Worm (Caenorhabditis elegans) whole organism, L1 larva: ENCODE data around the gene sup-36.
A peak's percentile ranks its signal among the peaks of the same experiment; 100 is the strongest.
"Not testable (repeated sequence)": the region's sequence is repeated elsewhere in the genome, so short reads cannot be mapped to it uniquely, and the experiment has no call there.

Experiments used
- C34B4.2 ChIP-seq: sonication (generic microtip); optimal IDR thresholded peaks from 2 replicates; lab custom pipeline; 2017; ENCODE audit warnings: mild to moderate bottlenecking, missing genetic modification characterization, missing compliant biosample characterization
- blmp-1 ChIP-seq: fragments of 150-350 bp; optimal IDR thresholded peaks from 2 replicates; lab custom pipeline; 2014; ENCODE audit warnings: missing biosample characterization, missing genetic modification characterization
- ceh-88 ChIP-seq: fragments of 200-800 bp; sonication (Bioruptor generic); IDR thresholded peaks from 2 replicates; pipeline ENCODE4 v1.3.6; 2022; ENCODE audit warnings: missing genetic modification characterization, missing compliant biosample characterization
- efl-1 ChIP-seq, 4 experiments: fragments of 150-350 bp; optimal IDR thresholded peaks in 3 of 4; peaks in 1 of 4; 1 replicate in 1 of 4; 2 replicates in 3 of 4; lab custom pipeline; 2014; ENCODE audit warnings: missing biosample characterization in 2 of 4, missing genetic modification characterization in 2 of 4, missing genetic modification reagents in 2 of 4
- egl-27 ChIP-seq, 2 experiments: fragments of 150-350 bp in 1 of 2; sonication (generic microtip); optimal IDR thresholded peaks; 3 replicates each; lab custom pipeline; 2017 to 2018; ENCODE audit warnings: missing biosample characterization in 2 of 2, missing genetic modification characterization in 2 of 2, missing genetic modification reagents in 2 of 2
- elt-2 ChIP-seq: sonication (generic microtip); optimal IDR thresholded peaks from 2 replicates; lab custom pipeline; 2016; ENCODE audit warnings: missing genetic modification characterization, mild to moderate bottlenecking, inconsistent platforms, missing compliant biosample characterization, missing genetic modification reagents
- fkh-10 ChIP-seq: sonication (generic microtip); optimal IDR thresholded peaks from 2 replicates; lab custom pipeline; 2017; ENCODE audit warnings: missing biosample characterization, missing genetic modification reagents, missing genetic modification characterization
- fkh-4 ChIP-seq: sonication (generic microtip); optimal IDR thresholded peaks from 2 replicates; lab custom pipeline; 2016; ENCODE audit warnings: missing compliant biosample characterization, missing genetic modification characterization, borderline replicate concordance
- fkh-8 ChIP-seq: sonication (generic microtip); optimal IDR thresholded peaks from 2 replicates; lab custom pipeline; 2016; ENCODE audit warnings: mild to moderate bottlenecking, missing genetic modification characterization, missing compliant biosample characterization
- fos-1 ChIP-seq: fragments of 150-350 bp; optimal IDR thresholded peaks from 2 replicates; lab custom pipeline; 2014; ENCODE audit warnings: missing biosample characterization, missing genetic modification characterization
- grh-1 ChIP-seq: fragments of 200-800 bp; sonication (Bioruptor generic); IDR thresholded peaks from 2 replicates; pipeline ENCODE4 v1.3.6; 2022; ENCODE audit warnings: missing genetic modification reagents, missing genetic modification characterization, missing compliant biosample characterization
- hlh-4 ChIP-seq: sonication (generic microtip); optimal IDR thresholded peaks from 2 replicates; lab custom pipeline; 2016; ENCODE audit warnings: mild to moderate bottlenecking, missing genetic modification characterization, missing compliant biosample characterization
- lin-13 ChIP-seq: fragments of 150-350 bp; optimal IDR thresholded peaks from 2 replicates; lab custom pipeline; 2014; ENCODE audit warnings: missing biosample characterization, missing genetic modification reagents, missing genetic modification characterization
- mab-9 ChIP-seq: fragments of 200-800 bp; sonication (Bioruptor generic); IDR thresholded peaks from 2 replicates; pipeline ENCODE4 v1.3.6; 2022; ENCODE audit warnings: missing genetic modification reagents, missing genetic modification characterization, missing compliant biosample characterization
- nhr-28 ChIP-seq: fragments of 150-350 bp; optimal IDR thresholded peaks from 2 replicates; lab custom pipeline; 2014; ENCODE audit warnings: missing biosample characterization, missing genetic modification characterization
- nhr-85 ChIP-seq: sonication (generic microtip); peaks from one replicate; lab custom pipeline; 2016; ENCODE audit warnings: missing genetic modification characterization, inconsistent platforms, missing compliant biosample characterization
- sox-4 ChIP-seq: sonication (generic microtip); optimal IDR thresholded peaks from 2 replicates; lab custom pipeline; 2016; ENCODE audit warnings: missing genetic modification characterization, missing compliant biosample characterization
- sup-37 ChIP-seq: fragments of 200-800 bp; sonication (Bioruptor generic); optimal IDR thresholded peaks from 2 replicates; lab custom pipeline; 2018; ENCODE audit warnings: mild to moderate bottlenecking, missing genetic modification characterization, missing compliant biosample characterization
- unc-130 ChIP-seq: fragments of 150-350 bp; optimal IDR thresholded peaks from 2 replicates; lab custom pipeline; 2017; ENCODE audit warnings: missing biosample characterization, missing genetic modification characterization, inconsistent platforms
- xbp-1 ChIP-seq: sonication (generic microtip); optimal IDR thresholded peaks from 2 replicates; lab custom pipeline; 2016; ENCODE audit warnings: missing genetic modification characterization, missing compliant biosample characterization

The sup-36 gene

DNA sequence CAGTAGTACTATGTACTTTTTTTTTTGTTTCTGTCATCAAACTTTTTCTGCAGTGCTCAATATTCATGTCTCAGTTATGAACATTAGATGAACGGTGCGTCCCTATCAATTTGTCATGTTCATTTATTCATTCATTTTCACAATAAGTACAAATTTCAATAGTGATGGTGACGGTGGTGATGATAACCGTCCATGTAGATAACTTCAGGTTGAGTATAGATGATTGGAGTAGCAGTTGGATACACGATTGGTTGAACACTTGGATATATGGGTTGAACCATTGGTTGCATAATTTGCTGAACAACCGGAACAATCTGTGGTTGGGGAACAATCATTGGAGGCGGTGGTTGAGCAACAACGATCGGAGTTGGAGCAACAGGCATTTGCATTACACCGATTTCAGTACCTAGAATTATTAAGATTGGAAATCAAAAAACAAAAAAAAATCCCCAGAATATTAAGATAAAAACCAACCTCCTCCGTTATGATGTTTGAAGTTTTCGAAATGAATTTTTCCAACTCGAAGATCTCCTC lies 13.3 kb upstream of the sup-36 start:
- TF ChIP-seq hlh-4 (no peak), fkh-8 (tag; lab: Kevin White, UChicago) (no peak), fkh-4 (tag; lab: Kevin White, UChicago) (no peak)

DNA sequence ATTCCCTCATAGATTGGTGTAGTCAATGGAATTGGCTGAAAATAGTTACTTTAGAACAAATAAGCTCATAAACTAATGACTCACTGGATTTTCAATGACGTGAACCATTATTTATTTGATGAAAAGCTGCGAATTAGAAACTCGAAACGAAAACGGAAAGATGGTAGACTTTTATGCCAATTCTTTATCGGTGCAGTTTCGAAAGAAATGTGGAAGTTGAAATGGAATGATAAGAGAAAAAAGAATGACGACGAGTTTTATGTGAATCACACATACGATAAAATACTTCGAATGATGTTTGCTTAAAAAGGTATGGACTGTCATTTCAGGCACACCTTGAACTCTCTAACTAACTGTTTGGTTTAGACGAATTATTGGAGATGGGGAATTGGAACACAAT lies 11.4 kb upstream of the sup-36 start, which contains the start of the genes lec-11 and irld-7:
Gene lec-11, minus strand, starts transcription at position 126 of the 400 bp plus-strand sequence.
Gene irld-7, plus strand, starts transcription at position 332 of the 400 bp plus-strand sequence.
- TF ChIP-seq elt-2 (tag; lab: Kevin White, UChicago), result peak; percentile 46
- no peak for TF ChIP-seq nhr-85 (tag; lab: Kevin White, UChicago)
- no peak for TF ChIP-seq fos-1 (tag; lab: Kevin White, UChicago)

DNA sequence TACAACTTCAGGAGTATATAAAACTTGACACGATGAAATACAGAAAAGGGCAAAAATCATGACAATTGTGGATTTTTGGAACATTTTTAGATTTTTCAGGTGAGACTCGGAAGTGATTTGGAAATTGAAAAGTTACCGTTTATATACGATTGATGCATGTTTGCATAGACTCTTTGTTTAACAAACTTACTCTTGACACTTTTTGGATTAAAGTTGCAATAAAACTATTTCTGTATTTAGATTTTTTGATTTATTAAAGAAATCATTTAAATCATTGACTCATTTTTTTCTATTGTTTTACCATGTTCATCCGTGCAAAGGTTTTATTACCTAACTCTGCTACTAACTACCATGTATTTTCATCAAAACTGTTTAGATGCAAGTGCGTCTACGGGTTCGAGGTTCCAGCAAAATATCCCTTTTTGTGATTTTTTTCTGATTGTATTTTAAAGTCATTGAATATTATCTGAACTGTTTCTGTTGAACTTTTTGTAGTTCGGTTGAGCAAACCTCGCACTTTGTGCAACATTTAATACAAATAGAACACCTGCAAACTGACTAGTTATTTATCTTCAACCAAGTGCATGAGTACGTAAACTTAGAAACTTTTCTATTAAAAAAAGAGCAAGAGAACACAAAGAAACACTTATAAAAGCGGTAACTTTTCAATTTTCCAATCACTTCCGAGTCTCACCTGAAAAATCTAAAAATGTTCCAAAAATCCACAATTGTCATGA lies 10.3 kb upstream of the sup-36 start, which contains the start of the genes nspb-1 and nspb-2:
Gene nspb-1, minus strand, starts transcription at position 101 of the 737 bp plus-strand sequence.
Gene nspb-2, plus strand, starts transcription at position 687 of the 737 bp plus-strand sequence.
- not testable (repeated sequence) for TF ChIP-seq ceh-88 (GFP tag; lab: Robert Waterston, UW); xbp-1 (tag; lab: Kevin White, UChicago); lin-13 (GFP tag; lab: Kevin White, UChicago)
- TF ChIP-seq, all 84 proteins: peak for 0; not testable (repeated sequence) for 84

DNA sequence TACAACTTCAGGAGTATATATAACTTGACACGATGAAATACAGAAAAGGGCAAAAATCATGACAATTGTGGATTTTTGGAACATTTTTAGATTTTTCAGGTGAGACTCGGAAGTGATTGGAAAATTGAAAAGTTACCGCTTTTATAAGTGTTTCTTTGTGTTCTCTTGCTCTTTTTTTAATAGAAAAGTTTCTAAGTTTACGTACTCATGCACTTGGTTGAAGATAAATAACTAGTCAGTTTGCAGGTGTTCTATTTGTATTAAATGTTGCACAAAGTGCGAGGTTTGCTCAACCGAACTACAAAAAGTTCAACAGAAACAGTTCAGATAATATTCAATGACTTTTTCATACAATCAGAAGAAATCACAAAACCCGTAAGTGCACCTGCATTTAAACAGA lies 6.6 kb upstream of the sup-36 start, which contains the start of gene nspb-3:
Gene nspb-3, minus strand, starts transcription at position 101 of the 400 bp plus-strand sequence.
- TF ChIP-seq fos-1 (tag; lab: Kevin White, UChicago); sox-4 (tag; lab: Kevin White, UChicago); grh-1 (GFP tag; lab: Robert Waterston, UW): not testable (repeated sequence)

DNA sequence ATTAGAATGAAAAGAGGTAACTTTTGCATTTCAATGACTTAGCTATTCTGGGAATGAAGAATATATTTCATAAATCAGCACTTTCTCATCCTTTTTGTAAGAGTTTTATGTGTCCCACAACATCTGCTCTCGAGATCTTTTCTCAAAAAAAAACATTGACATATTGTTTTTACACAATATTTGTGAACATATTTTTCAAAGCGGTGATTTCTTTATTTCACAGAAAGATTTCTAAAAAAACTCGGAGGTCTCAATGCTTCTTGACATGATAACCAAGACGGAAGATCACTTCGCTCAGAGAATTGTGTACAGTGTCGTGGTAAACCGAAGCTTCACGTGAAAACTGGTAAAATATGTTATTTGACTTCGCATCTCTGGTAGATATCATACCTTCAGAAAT lies 5.6 kb upstream of the sup-36 start, which contains the start of gene F38A5.22:
Gene F38A5.22, minus strand, starts transcription at position 29 of the 400 bp plus-strand sequence.
- TF ChIP-seq fkh-10 (GFP tag; lab: Kevin White, UChicago) (no peak), nhr-28 (tag; lab: Kevin White, UChicago) (no peak), C34B4.2 (tag; lab: Kevin White, UChicago) (no peak), unc-130 (tag; lab: Kevin White, UChicago) (no peak)

DNA sequence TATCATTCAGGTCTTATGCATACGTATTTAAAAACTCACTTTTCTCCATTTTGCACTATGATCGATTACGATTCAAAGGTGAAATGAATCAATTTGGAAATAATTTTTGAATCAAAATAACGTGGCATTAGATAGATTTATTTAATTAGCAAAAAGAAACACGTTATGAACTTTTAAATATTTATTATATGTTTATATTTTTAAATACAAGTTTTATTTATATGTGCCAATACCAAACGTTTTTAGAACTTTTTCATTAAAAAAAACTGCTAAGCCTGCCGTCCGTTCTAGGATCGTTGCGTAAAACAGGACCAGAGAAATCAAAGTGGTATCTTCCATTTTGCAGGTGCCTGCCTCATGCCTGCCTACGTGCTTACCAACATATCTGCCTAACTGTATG lies 4.2 kb upstream of the sup-36 start, which contains the start of gene F38A5.6:
Gene F38A5.6, minus strand, starts transcription at position 101 of the 400 bp plus-strand sequence.
- no peak for TF ChIP-seq efl-1 (optimal IDR thresholded peaks at IDR 0.05; lab: Kevin White, UChicago)
- TF ChIP-seq efl-1 (GFP tag; optimal IDR thresholded peaks at IDR 0.05 in 1 of 2; lab: Kevin White, UChicago), result peak in 1 of 2 experiments; percentile 88
- TF ChIP-seq fos-1 (tag; lab: Kevin White, UChicago), result no peak
- TF ChIP-seq mab-9 (GFP tag; lab: Robert Waterston, UW), result no peak

DNA sequence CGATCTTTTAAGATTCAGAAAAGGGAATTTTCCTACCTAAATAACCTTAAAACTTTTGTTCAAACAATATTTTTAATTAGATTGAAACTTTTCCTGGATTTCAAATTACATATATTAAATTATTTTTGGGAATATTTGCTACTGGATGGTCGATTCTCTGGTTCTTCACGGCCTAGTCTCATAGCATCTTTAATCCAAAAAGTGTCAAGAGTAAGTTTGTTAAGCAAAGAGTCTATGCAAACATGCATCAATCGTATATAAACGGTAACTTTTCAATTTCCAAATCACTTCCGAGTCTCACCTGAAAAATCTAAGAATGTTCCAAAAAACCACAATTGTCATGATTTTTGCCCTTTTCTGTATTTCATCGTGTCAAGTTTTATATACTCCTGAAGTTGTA lies 3.6 kb upstream of the sup-36 start, which contains the start of gene nspb-4:
Gene nspb-4, plus strand, starts transcription at position 301 of the 400 bp plus-strand sequence.
- TF ChIP-seq mab-9 (GFP tag; lab: Robert Waterston, UW); egl-27 (tag; optimal IDR thresholded peaks at IDR 0.05; lab: Kevin White, UChicago); unc-130 (tag; lab: Kevin White, UChicago): not testable (repeated sequence)

DNA sequence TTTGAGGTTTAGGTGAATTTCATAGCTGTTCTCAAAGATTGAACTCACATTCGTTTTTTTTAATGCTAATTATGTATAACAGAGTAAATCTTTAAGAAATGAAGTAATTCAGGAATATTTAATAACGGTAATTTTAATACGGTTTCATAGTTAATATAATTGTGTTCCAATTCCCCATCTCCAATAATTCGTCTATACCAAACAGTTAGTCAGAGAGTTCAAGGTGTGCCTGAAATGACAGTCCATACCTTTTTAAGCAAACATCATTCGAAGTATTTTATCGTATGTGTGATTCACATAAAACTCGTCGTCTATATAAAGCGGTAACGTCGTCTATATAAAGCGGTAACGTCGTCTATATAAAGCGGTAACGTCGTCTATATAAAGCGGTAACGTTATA lies 2.7 kb upstream of the sup-36 start, which contains the start of gene nspb-5:
Gene nspb-5, plus strand, starts transcription at position 301 of the 400 bp plus-strand sequence.
- not testable (repeated sequence) for TF ChIP-seq blmp-1 (tag; lab: Kevin White, UChicago); lin-13 (GFP tag; lab: Kevin White, UChicago); sup-37 (GFP tag; lab: Kevin White, UChicago)
